Worm (Caenorhabditis elegans) whole organism, late embryonic: Measurements from ENCODE around the gene fbxb-65.

ENCODE experiments used
- ama-1 ChIP-seq: fragments of 150-350 bp; optimal IDR thresholded peaks from 2 replicates; lab custom pipeline; 2014
- ceh-31 ChIP-seq: sonication (generic microtip); optimal IDR thresholded peaks from 2 replicates; lab custom pipeline; 2016; ENCODE audit warnings: missing genetic modification characterization, missing compliant biosample characterization
- ceh-6 ChIP-seq: fragments of 200-800 bp; sonication (Bioruptor generic); optimal IDR thresholded peaks from 2 replicates; lab custom pipeline; 2018; ENCODE audit warnings: mild to moderate bottlenecking, missing genetic modification characterization, missing compliant biosample characterization
- dve-1 ChIP-seq: sonication (generic microtip); optimal IDR thresholded peaks from 2 replicates; lab custom pipeline; 2017; ENCODE audit warnings: antibody characterized with exemption, mild to moderate bottlenecking, missing genetic modification characterization, missing compliant biosample characterization
- gmeb-2 ChIP-seq: sonication (generic microtip); optimal IDR thresholded peaks from 2 replicates; lab custom pipeline; 2016; ENCODE audit warnings: missing genetic modification characterization, inconsistent platforms, missing compliant biosample characterization
- hlh-15 ChIP-seq: sonication (generic microtip); optimal IDR thresholded peaks from 2 replicates; lab custom pipeline; 2016; ENCODE audit warnings: missing genetic modification characterization, missing compliant biosample characterization
- nhr-11 ChIP-seq: fragments of 150-350 bp; optimal IDR thresholded peaks from 2 replicates; lab custom pipeline; 2014; ENCODE audit warnings: missing biosample characterization, missing genetic modification characterization
- nhr-232 ChIP-seq: sonication (generic microtip); optimal IDR thresholded peaks from 2 replicates; lab custom pipeline; 2016; ENCODE audit warnings: missing genetic modification characterization, missing compliant biosample characterization
- npax-4 ChIP-seq: sonication (generic microtip); optimal IDR thresholded peaks from 2 replicates; lab custom pipeline; 2016; ENCODE audit warnings: missing genetic modification characterization, missing compliant biosample characterization
- pag-3 ChIP-seq: sonication (generic microtip); optimal IDR thresholded peaks from 2 replicates; lab custom pipeline; 2016; ENCODE audit warnings: missing compliant biosample characterization, missing genetic modification characterization, borderline replicate concordance
- pqm-1 ChIP-seq: sonication (generic microtip); optimal IDR thresholded peaks from 2 replicates; lab custom pipeline; 2016; ENCODE audit warnings: missing genetic modification characterization, missing compliant biosample characterization
- sox-2 ChIP-seq: fragments of 200-800 bp; sonication (Bioruptor generic); IDR thresholded peaks from 2 replicates; pipeline ENCODE4 v1.3.6; 2022; ENCODE audit warnings: missing genetic modification reagents, missing genetic modification characterization, missing compliant biosample characterization

DNA sequence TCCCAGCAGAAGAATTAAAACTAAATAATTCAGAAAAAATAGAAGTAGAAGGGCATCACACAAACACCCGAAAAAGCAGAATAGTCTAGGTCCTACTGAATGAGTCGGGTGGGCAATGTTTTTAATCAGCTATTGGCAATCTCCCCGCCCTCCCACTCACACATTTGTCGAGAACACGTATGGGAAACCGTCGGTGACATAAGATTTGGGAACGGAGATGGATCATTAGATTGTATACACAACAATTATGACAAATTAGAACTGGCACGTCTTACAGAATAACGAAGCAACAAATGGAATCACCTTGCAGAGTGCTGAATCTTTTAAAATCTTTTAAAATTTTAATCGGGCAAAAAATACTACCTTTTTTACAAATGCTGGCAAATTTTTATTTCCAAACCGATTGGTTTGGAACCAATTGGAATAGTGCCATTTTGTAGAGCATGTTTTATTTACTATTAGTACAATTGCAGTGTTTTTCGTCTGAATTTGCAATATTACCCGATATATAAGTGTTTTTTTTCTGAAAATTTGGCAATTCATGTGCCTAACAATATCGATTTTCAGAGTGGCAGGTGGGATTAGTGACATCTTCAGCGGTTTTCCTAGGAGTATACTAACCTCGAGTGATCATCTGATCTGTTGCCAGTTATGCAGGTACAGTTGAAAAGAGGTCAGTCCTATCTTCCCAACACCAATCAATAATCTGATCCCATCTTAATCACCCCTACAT is 41.1 kb upstream of the fbxb-65 start, which contains the start of the genes F55C9.3 and fbxb-57:
- TF ChIP-seq nhr-11 (tag; lab: Kevin White, UChicago) (no peak), pqm-1 (tag; lab: Kevin White, UChicago) (no peak), npax-4 (tag; lab: Kevin White, UChicago) (no peak), sox-2 (GFP tag; lab: Robert Waterston, UW) (no peak), dve-1 (tag; lab: Kevin White, UChicago) (no peak), hlh-15 (tag; lab: Kevin White, UChicago) (no peak), ceh-31 (tag; lab: Kevin White, UChicago) (no peak), ama-1 (lab: Kevin White, UChicago) (no peak), nhr-232 (tag; lab: Kevin White, UChicago) (no peak), ceh-6 (no peak), gmeb-2 (tag; lab: Kevin White, UChicago) (no peak), pag-3 (no peak)
